Worm (Caenorhabditis elegans) whole organism, late embryonic: ENCODE results near the gene srsx-28.

Source experiments
- C38D4.7 ChIP-seq: fragments of 200-800 bp; sonication (Bioruptor generic); optimal IDR thresholded peaks from 2 replicates; lab custom pipeline; 2018; ENCODE audit warnings: mild to moderate bottlenecking, missing genetic modification characterization, moderate library complexity, missing compliant biosample characterization
- ahr-1 ChIP-seq: sonication (generic microtip); optimal IDR thresholded peaks from 2 replicates; lab custom pipeline; 2016; ENCODE audit warnings: missing genetic modification characterization, missing compliant biosample characterization
- ama-1 ChIP-seq: fragments of 150-350 bp; optimal IDR thresholded peaks from 2 replicates; lab custom pipeline; 2014
- ceh-6 ChIP-seq: fragments of 200-800 bp; sonication (Bioruptor generic); optimal IDR thresholded peaks from 2 replicates; lab custom pipeline; 2018; ENCODE audit warnings: mild to moderate bottlenecking, missing genetic modification characterization, missing compliant biosample characterization
- dmd-4 ChIP-seq: sonication (generic microtip); optimal IDR thresholded peaks from 2 replicates; lab custom pipeline; 2016; ENCODE audit warnings: borderline replicate concordance, missing genetic modification characterization, missing compliant biosample characterization
- dve-1 ChIP-seq: sonication (generic microtip); optimal IDR thresholded peaks from 2 replicates; lab custom pipeline; 2017; ENCODE audit warnings: antibody characterized with exemption, mild to moderate bottlenecking, missing genetic modification characterization, missing compliant biosample characterization
- ets-4 ChIP-seq: sonication (generic microtip); optimal IDR thresholded peaks from 2 replicates; lab custom pipeline; 2016; ENCODE audit warnings: missing genetic modification characterization, missing compliant biosample characterization
- fkh-10 ChIP-seq: fragments of 150-350 bp; optimal IDR thresholded peaks from 2 replicates; lab custom pipeline; 2014; ENCODE audit warnings: missing biosample characterization, missing genetic modification reagents, missing genetic modification characterization
- pqm-1 ChIP-seq: sonication (generic microtip); optimal IDR thresholded peaks from 2 replicates; lab custom pipeline; 2016; ENCODE audit warnings: missing genetic modification characterization, missing compliant biosample characterization
- sdc-2 ChIP-seq: sonication (generic microtip); optimal IDR thresholded peaks from 2 replicates; lab custom pipeline; 2016; ENCODE audit warnings: missing genotype, missing genetic modification characterization, missing compliant biosample characterization
- tbx-2 ChIP-seq: sonication (generic microtip); optimal IDR thresholded peaks from 2 replicates; lab custom pipeline; 2016; ENCODE audit warnings: missing genetic modification characterization, missing compliant biosample characterization
- unc-3 ChIP-seq, 2 experiments: fragments of 200-800 bp in 1 of 2; sonication (Bioruptor generic) in 1 of 2; sonication (generic microtip) in 1 of 2; conservative IDR thresholded peaks in 1 of 2; optimal IDR thresholded peaks in 1 of 2; 2 replicates each; pipeline versions ENCODE4 v1.3.6 to Lab custom; 2016 to 2022; ENCODE audit warnings: missing compliant biosample characterization in 2 of 2, missing genetic modification characterization in 2 of 2, missing genetic modification reagents in 1 of 2

DNA sequence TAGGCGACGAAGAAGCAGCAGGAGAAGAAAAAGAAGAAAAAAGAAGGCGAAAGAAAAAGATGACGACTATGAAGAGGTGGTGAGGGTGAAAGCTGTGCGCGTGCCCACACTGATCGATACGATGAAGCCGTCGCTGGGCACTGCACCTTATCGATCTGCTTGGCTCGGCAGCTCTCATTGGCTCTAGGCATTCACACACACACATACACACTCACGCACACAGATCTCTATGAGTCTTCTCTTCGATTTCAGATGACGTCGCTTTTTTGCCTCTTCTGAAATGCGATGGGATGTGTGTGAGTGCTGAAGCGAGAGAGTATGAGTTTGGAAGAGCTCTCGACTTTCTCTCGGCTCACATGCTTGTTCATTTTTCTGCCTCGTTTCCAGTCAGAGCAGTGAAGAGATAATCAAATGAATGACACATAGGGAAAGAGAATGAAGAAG, 22.3 kb downstream of the srsx-28 start:
- TF ChIP-seq pqm-1 (tag; lab: Kevin White, UChicago) (no peak), tbx-2 (peak; percentile 37), ama-1 (no peak), ahr-1 (tag; lab: Kevin White, UChicago) (no peak), ets-4 (tag; lab: Kevin White, UChicago) (no peak), dmd-4 (tag; lab: Kevin White, UChicago) (no peak), sdc-2 (tag; lab: Kevin White, UChicago) (no peak), dve-1 (tag; lab: Kevin White, UChicago) (no peak), unc-3 (GFP tag; conservative IDR thresholded peaks at IDR 0.05; lab: Robert Waterston, UW) (no peak), unc-3 (tag; optimal IDR thresholded peaks at IDR 0.05; lab: Kevin White, UChicago) (peak; percentile 32), fkh-10 (GFP tag; lab: Kevin White, UChicago) (no peak), C38D4.7 (no peak), ceh-6 (no peak)
